Worm (Caenorhabditis elegans): ENCODE data around the gene C45G7.13.

ce11 chrIV:2400651-2401050 lies 50.5 kb downstream of the C45G7.13 start:
- TF ChIP-seq hmg-4 (GFP tag; optimal IDR thresholded peaks at IDR 0.05) (no peak), ceh-36 (tag; optimal IDR thresholded peaks at IDR 0.05) (no peak), scrt-1 (GFP tag; IDR thresholded peaks at IDR 0.05) (no peak)

All from whole organism, early embryonic.